Fruit fly (Drosophila melanogaster) whole organism, embryonic: ENCODE results near the gene Scox.

Experiments used
- CG10431 ChIP-seq: fragments of 200-800 bp; sonication (Bioruptor generic); optimal IDR thresholded peaks from 3 replicates; lab custom pipeline; 2018; ENCODE audit warnings: missing biosample characterization, mild to moderate bottlenecking, missing genetic modification characterization
- CG10543 ChIP-seq: fragments of 200-800 bp; sonication (Bioruptor generic); optimal IDR thresholded peaks from 3 replicates; lab custom pipeline; 2017; ENCODE audit warnings: missing biosample characterization, mild to moderate bottlenecking, missing genetic modification characterization, moderate library complexity
- CG12744 ChIP-seq: fragments of 200-800 bp; sonication (Bioruptor generic); optimal IDR thresholded peaks from 2 replicates; lab custom pipeline; 2016; ENCODE audit warnings: missing biosample characterization, missing genetic modification characterization
- CG12769 ChIP-seq: fragments of 200-800 bp; sonication (Bioruptor generic); optimal IDR thresholded peaks from 2 replicates; lab custom pipeline; 2019; ENCODE audit warnings: missing biosample characterization, mild to moderate bottlenecking, missing genetic modification characterization, moderate library complexity
- CG13123 ChIP-seq: fragments of 200-800 bp; sonication (Bioruptor generic); optimal IDR thresholded peaks from 2 replicates; lab custom pipeline; 2016; ENCODE audit warnings: missing biosample characterization, missing genetic modification characterization
- CG13296 ChIP-seq: fragments of 200-800 bp; sonication (Bioruptor generic); optimal IDR thresholded peaks from 3 replicates; lab custom pipeline; 2018; ENCODE audit warnings: missing biosample characterization, mild to moderate bottlenecking, missing genetic modification characterization
- CG13424 ChIP-seq: fragments of 200-800 bp; sonication (Bioruptor generic); optimal IDR thresholded peaks from 2 replicates; lab custom pipeline; 2019; ENCODE audit warnings: missing biosample characterization, mild to moderate bottlenecking, missing genetic modification characterization, moderate library complexity
- CG13894 ChIP-seq: fragments of 200-800 bp; sonication (Bioruptor generic); optimal IDR thresholded peaks from 3 replicates; lab custom pipeline; 2018; ENCODE audit warnings: missing biosample characterization, mild to moderate bottlenecking, missing genetic modification characterization, moderate library complexity
- CG15011 ChIP-seq: fragments of 200-800 bp; sonication (Bioruptor generic); optimal IDR thresholded peaks from 3 replicates; lab custom pipeline; 2018; ENCODE audit warnings: missing biosample characterization, mild to moderate bottlenecking, missing genetic modification characterization
- CG1529 ChIP-seq: fragments of 200-800 bp; sonication (Bioruptor generic); optimal IDR thresholded peaks from 3 replicates; lab custom pipeline; 2018; ENCODE audit warnings: missing biosample characterization, missing genetic modification characterization
- CG15479 ChIP-seq: fragments of 200-800 bp; sonication (Bioruptor generic); optimal IDR thresholded peaks from 3 replicates; lab custom pipeline; 2019; ENCODE audit warnings: missing biosample characterization, mild to moderate bottlenecking, missing genetic modification characterization, moderate library complexity
- CG1603 ChIP-seq: fragments of 200-800 bp; sonication (Bioruptor generic); optimal IDR thresholded peaks from 2 replicates; lab custom pipeline; 2019; ENCODE audit warnings: missing biosample characterization, mild to moderate bottlenecking, missing genetic modification characterization, moderate library complexity
- CG17359 ChIP-seq: fragments of 200-800 bp; sonication (Bioruptor generic); optimal IDR thresholded peaks from 3 replicates; lab custom pipeline; 2018; ENCODE audit warnings: missing biosample characterization, mild to moderate bottlenecking, missing genetic modification characterization, moderate library complexity
- CG17568 ChIP-seq: fragments of 200-800 bp; sonication (Bioruptor generic); optimal IDR thresholded peaks from 2 replicates; lab custom pipeline; 2018; ENCODE audit warnings: missing biosample characterization, mild to moderate bottlenecking, missing genetic modification characterization, moderate library complexity
- CG17802 ChIP-seq: fragments of 200-800 bp; sonication (Bioruptor generic); optimal IDR thresholded peaks from 2 replicates; lab custom pipeline; 2018; ENCODE audit warnings: missing biosample characterization, mild to moderate bottlenecking, missing genetic modification characterization, moderate library complexity
- CG2116 ChIP-seq: fragments of 200-800 bp; sonication (Bioruptor generic); optimal IDR thresholded peaks from 3 replicates; lab custom pipeline; 2018; ENCODE audit warnings: missing biosample characterization, mild to moderate bottlenecking, missing genetic modification characterization
- CG2129 ChIP-seq: fragments of 200-800 bp; sonication (Bioruptor generic); IDR thresholded peaks from 2 replicates; pipeline ENCODE4 v1.3.6; 2022; ENCODE audit warnings: missing biosample characterization, missing genetic modification characterization; ENCODE audit not compliant: partially characterized antibody
- CG30431 ChIP-seq: fragments of 200-800 bp; sonication (Bioruptor generic); optimal IDR thresholded peaks from 2 replicates; lab custom pipeline; 2017; ENCODE audit warnings: missing biosample characterization, missing genetic modification characterization
- CG31365 ChIP-seq: fragments of 200-800 bp; sonication (Bioruptor generic); optimal IDR thresholded peaks from 2 replicates; lab custom pipeline; 2018; ENCODE audit warnings: missing biosample characterization, mild to moderate bottlenecking, missing genetic modification characterization
- CG31388 ChIP-seq: fragments of 200-800 bp; sonication (Bioruptor generic); optimal IDR thresholded peaks from 2 replicates; lab custom pipeline; 2016; ENCODE audit warnings: missing biosample characterization, missing genetic modification characterization
- CG34376 ChIP-seq: fragments of 200-800 bp; sonication (Bioruptor generic); optimal IDR thresholded peaks from 2 replicates; lab custom pipeline; 2018; ENCODE audit warnings: missing biosample characterization, mild to moderate bottlenecking, missing genetic modification characterization
- CG9609 ChIP-seq: fragments of 200-800 bp; sonication (Bioruptor generic); optimal IDR thresholded peaks from 3 replicates; lab custom pipeline; 2016; ENCODE audit warnings: missing biosample characterization, missing genetic modification characterization
- Chrac-16 ChIP-seq: fragments of 200-800 bp; sonication (Bioruptor generic); optimal IDR thresholded peaks from 3 replicates; lab custom pipeline; 2016; ENCODE audit warnings: missing biosample characterization, missing genetic modification characterization
- D19B ChIP-seq: fragments of 200-800 bp; sonication (Bioruptor generic); optimal IDR thresholded peaks from 2 replicates; lab custom pipeline; 2017; ENCODE audit warnings: missing biosample characterization, mild to moderate bottlenecking, missing genetic modification characterization
- Deaf1 ChIP-seq: fragments of 200-800 bp; optimal IDR thresholded peaks from 3 replicates; lab custom pipeline; 2019; ENCODE audit warnings: missing biosample characterization, mild to moderate bottlenecking, missing genetic modification characterization, moderate library complexity
- HLHmδ ChIP-seq: fragments of 200-800 bp; sonication (Bioruptor generic); optimal IDR thresholded peaks from 2 replicates; lab custom pipeline; 2018; ENCODE audit warnings: missing biosample characterization, mild to moderate bottlenecking, missing genetic modification characterization, moderate library complexity
- Hr51 ChIP-seq, 2 experiments: fragments of 200-800 bp; sonication (Bioruptor generic); optimal IDR thresholded peaks; 2 replicates in 1 of 2; 3 replicates in 1 of 2; lab custom pipeline; 2016 to 2018; ENCODE audit warnings: missing biosample characterization in 2 of 2, missing genetic modification characterization in 2 of 2, mild to moderate bottlenecking in 1 of 2, moderate library complexity in 1 of 2
- Hr78 ChIP-seq, 2 experiments: fragments of 200-800 bp in 1 of 2; fragments of >200 bp in 1 of 2; sonication (Bioruptor generic) in 1 of 2; optimal IDR thresholded peaks; 2 replicates each; lab custom pipeline; 2017 to 2019; ENCODE audit warnings: missing biosample characterization in 2 of 2, missing genetic modification characterization in 2 of 2, mild to moderate bottlenecking in 1 of 2, moderate library complexity in 1 of 2
- Med ChIP-seq: fragments of 200-800 bp; sonication (Bioruptor generic); peaks from one replicate; lab custom pipeline; 2016; ENCODE audit warnings: missing biosample characterization, missing genetic modification characterization, mild to moderate bottlenecking, inconsistent platforms, moderate library complexity
- Myb ChIP-seq: fragments of 200-800 bp; sonication (Bioruptor generic); optimal IDR thresholded peaks from 2 replicates; lab custom pipeline; 2016; ENCODE audit warnings: missing biosample characterization, missing genetic modification characterization
- PHDP ChIP-seq: fragments of 200-800 bp; sonication (Bioruptor generic); optimal IDR thresholded peaks from 3 replicates; lab custom pipeline; 2018; ENCODE audit warnings: missing biosample characterization, mild to moderate bottlenecking, missing genetic modification characterization, moderate library complexity
- Pdp1 ChIP-seq, 2 experiments: fragments of 200-800 bp; sonication (Bioruptor generic); optimal IDR thresholded peaks; 3 replicates each; lab custom pipeline; 2016; ENCODE audit warnings: missing biosample characterization in 2 of 2, missing genetic modification characterization in 2 of 2, mild to moderate bottlenecking in 1 of 2, moderate library complexity in 1 of 2
- Ravus ChIP-seq: fragments of 200-800 bp; sonication (Bioruptor generic); IDR thresholded peaks from 2 replicates; pipeline ENCODE4 v1.3.6; 2022; ENCODE audit warnings: missing biosample characterization, missing genetic modification characterization
- Scr ChIP-seq: fragments of 200-800 bp; sonication (Bioruptor generic); IDR thresholded peaks from 2 replicates; pipeline ENCODE4 v1.3.6; 2022; ENCODE audit warnings: missing biosample characterization, missing genetic modification characterization; ENCODE audit not compliant: partially characterized antibody
- caup ChIP-seq: fragments of 200-800 bp; sonication (Bioruptor generic); optimal IDR thresholded peaks from 3 replicates; lab custom pipeline; 2017; ENCODE audit warnings: missing biosample characterization, mild to moderate bottlenecking, missing genetic modification characterization, moderate library complexity; ENCODE audit not compliant: severe bottlenecking
- chinmo ChIP-seq: fragments of 200-800 bp; sonication (Bioruptor generic); IDR thresholded peaks from 4 replicates; pipeline ENCODE4 v1.3.6; 2022; ENCODE audit warnings: missing biosample characterization, missing genetic modification characterization; ENCODE audit not compliant: partially characterized antibody
- esg ChIP-seq: fragments of 200-800 bp; sonication (Bioruptor generic); conservative IDR thresholded peaks from 2 replicates; pipeline ENCODE4 v1.3.6; 2022; ENCODE audit warnings: missing biosample characterization, missing genetic modification characterization
- ftz-f1 ChIP-seq: fragments of 200-800 bp; sonication (Bioruptor generic); optimal IDR thresholded peaks from 2 replicates; lab custom pipeline; 2016; ENCODE audit warnings: missing biosample characterization, missing genetic modification characterization
- gce ChIP-seq: fragments of 200-800 bp; sonication (Bioruptor generic); IDR thresholded peaks from 3 replicates; pipeline ENCODE4 v1.3.6; 2022; ENCODE audit warnings: missing biosample characterization, missing genetic modification characterization
- sd ChIP-seq: fragments of 200-800 bp; sonication (Bioruptor generic); optimal IDR thresholded peaks from 3 replicates; lab custom pipeline; 2018; ENCODE audit warnings: missing biosample characterization, mild to moderate bottlenecking, missing genetic modification characterization, moderate library complexity
- sens ChIP-seq: fragments of 200-800 bp; sonication (Bioruptor generic); peaks from one replicate; lab custom pipeline; 2016; ENCODE audit warnings: missing biosample characterization, missing genetic modification characterization
- sens-2 ChIP-seq: fragments of 200-800 bp; sonication (Bioruptor generic); IDR thresholded peaks from 2 replicates; pipeline ENCODE4 v1.3.6; 2022; ENCODE audit warnings: missing biosample characterization, missing genetic modification characterization
- tin ChIP-seq: fragments of 200-800 bp; sonication (Bioruptor generic); optimal IDR thresholded peaks from 3 replicates; lab custom pipeline; 2016; ENCODE audit warnings: missing biosample characterization, missing genetic modification characterization
- tll ChIP-seq, 2 experiments: fragments of 200-800 bp in 1 of 2; fragments of >200 bp in 1 of 2; sonication (Bioruptor generic) in 1 of 2; optimal IDR thresholded peaks; 2 replicates each; lab custom pipeline; 2017 to 2019; ENCODE audit warnings: missing biosample characterization in 2 of 2, missing genetic modification characterization in 2 of 2, mild to moderate bottlenecking in 1 of 2, moderate library complexity in 1 of 2
- vvl ChIP-seq: fragments of 200-800 bp; sonication (Bioruptor generic); IDR thresholded peaks from 2 replicates; pipeline ENCODE4 v1.3.6; 2022; ENCODE audit warnings: missing biosample characterization, missing genetic modification characterization
- wdn ChIP-seq: fragments of 200-800 bp; sonication (Bioruptor generic); IDR thresholded peaks from 2 replicates; pipeline ENCODE4 v1.3.6; 2022; ENCODE audit warnings: missing biosample characterization, missing genetic modification characterization
- zen2 ChIP-seq: fragments of 200-800 bp; sonication (Bioruptor generic); IDR thresholded peaks from 3 replicates; pipeline ENCODE4 v1.3.6; 2022; ENCODE audit warnings: missing biosample characterization, missing genetic modification characterization; ENCODE audit not compliant: partially characterized antibody

Gene Scox

DNA sequence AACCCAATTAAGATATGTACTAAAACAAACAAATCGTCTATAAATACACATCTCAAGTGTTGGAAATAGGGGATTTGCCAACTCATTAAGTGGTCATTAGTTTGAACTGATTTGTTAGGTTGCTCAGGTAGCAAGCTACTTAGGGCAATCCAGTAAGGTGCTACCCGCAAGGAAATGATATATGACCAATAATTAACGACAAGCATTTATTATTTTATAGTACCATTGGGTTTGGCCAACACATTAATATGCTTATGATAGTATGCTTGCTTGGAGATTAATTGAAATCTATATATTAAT lies 27.1 kb upstream of the Scox start (continued):
- TF ChIP-seq Myb (GFP tag; lab: Kevin White, UChicago) (no peak), gce (GFP tag; lab: Robert Waterston, UW) (no peak), Ravus (GFP tag; lab: Robert Waterston, UW) (no peak), Hr78 (GFP tag; optimal IDR thresholded peaks at IDR 0.05; lab: Kevin White, UChicago) (no peak), CG30431 (no peak), CG13894 (tag; lab: Kevin White, UChicago) (no peak), tll (GFP tag; optimal IDR thresholded peaks at IDR 0.05; lab: Kevin White, UChicago) (peak in 1 of 2 experiments; percentile 27), CG34376 (GFP tag; lab: Kevin White, UChicago) (peak; percentile 36), sd (tag; lab: Kevin White, UChicago) (peak; percentile 20), wdn (GFP tag; lab: Robert Waterston, UW) (no peak), CG31388 (GFP tag; lab: Kevin White, UChicago) (no peak), CG2116 (GFP tag; lab: Kevin White, UChicago) (no peak), CG17802 (tag; lab: Kevin White, UChicago) (no peak), tin (GFP tag; lab: Kevin White, UChicago) (no peak), PHDP (tag; lab: Kevin White, UChicago) (peak; percentile 4), CG15011 (GFP tag; lab: Kevin White, UChicago) (no peak), CG2129 (GFP tag; lab: Robert Waterston, UW) (no peak), CG31365 (tag; lab: Kevin White, UChicago) (no peak), HLHmδ (GFP tag; lab: Kevin White, UChicago) (no peak), CG10431 (GFP tag; lab: Kevin White, UChicago) (no peak), CG9609 (no peak), sens-2 (GFP tag; lab: Robert Waterston, UW) (peak; percentile 55; the same call in 1 of the 2 replicates)

DNA sequence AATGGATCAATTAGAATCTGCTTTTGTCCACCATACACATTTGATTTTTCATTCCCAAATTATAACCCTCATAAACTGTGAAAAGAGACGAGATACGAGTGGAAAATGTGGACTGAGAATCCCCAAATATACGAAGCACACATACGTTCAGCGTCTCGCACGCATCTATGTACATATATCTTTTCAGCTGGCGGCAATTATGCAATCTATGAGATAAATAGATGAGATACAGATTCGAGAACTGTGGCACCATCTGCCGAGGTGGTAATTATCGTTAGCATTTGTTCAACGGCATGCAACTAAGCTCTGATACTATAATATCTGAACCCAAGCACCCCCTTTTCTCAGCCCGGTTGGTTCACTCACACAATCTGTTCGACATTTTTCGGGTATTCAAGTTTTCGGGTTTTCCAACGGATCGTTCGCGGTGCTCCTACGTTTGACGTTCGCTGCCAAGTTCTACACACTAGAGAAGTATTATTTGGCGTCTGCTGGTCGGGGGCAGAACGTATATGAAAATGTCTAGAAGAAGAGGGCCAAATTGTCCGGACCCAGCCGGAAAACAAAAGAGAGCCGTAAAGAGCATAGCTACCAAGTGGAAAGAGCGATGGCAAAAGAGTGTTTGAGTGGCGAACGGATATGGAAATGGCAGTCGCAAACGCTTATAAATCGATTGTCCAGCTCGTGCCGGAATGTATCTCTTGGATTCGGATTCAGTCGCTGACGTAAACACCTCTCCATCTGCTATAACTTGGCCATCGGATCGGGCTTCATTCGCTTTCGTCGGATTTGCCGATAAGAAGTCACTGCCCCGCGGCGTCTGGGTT lies 26.5 kb upstream of the Scox start:
- no peak for TF ChIP-seq CG17359 (tag; lab: Kevin White, UChicago)
- TF ChIP-seq ftz-f1 (GFP tag; lab: Kevin White, UChicago) = no peak
- TF ChIP-seq Pdp1 (GFP tag; optimal IDR thresholded peaks at IDR 0.05; lab: Kevin White, UChicago) = peak in 1 of 2 experiments; percentile 95
- TF ChIP-seq CG12744 (GFP tag; lab: Kevin White, UChicago) = no peak
- peak; percentile 22; the same call in 1 of the 2 replicates for TF ChIP-seq Scr (GFP tag; lab: Robert Waterston, UW)
- TF ChIP-seq CG10543 (GFP tag; lab: Kevin White, UChicago) = peak; percentile 33
- TF ChIP-seq CG1603 = no peak
- peak; percentile 11 for TF ChIP-seq CG13296 (GFP tag; lab: Kevin White, UChicago)
- TF ChIP-seq sens = peak; percentile 50
- no peak for TF ChIP-seq CG13424
- TF ChIP-seq Chrac-16 (GFP tag; lab: Kevin White, UChicago) = no peak
- no peak for TF ChIP-seq esg (GFP tag; lab: Robert Waterston, UW)
- TF ChIP-seq CG17568 (GFP tag; lab: Kevin White, UChicago) = no peak
- no peak for TF ChIP-seq zen2 (GFP tag; lab: Robert Waterston, UW)
- TF ChIP-seq vvl = no peak
- TF ChIP-seq D19B (GFP tag; lab: Kevin White, UChicago) = no peak
- peak; percentile 71 for TF ChIP-seq Deaf1 (tag; lab: Kevin White, UChicago)
- TF ChIP-seq CG13123 (GFP tag; lab: Kevin White, UChicago) = no peak
- peak; percentile 73 for TF ChIP-seq Med (GFP tag; lab: Kevin White, UChicago)
- TF ChIP-seq CG15479 = peak; percentile 35
- no peak for TF ChIP-seq CG1529 (GFP tag; lab: Kevin White, UChicago)
- 0 out of 4 replicates have a peak, but pooled peaks have one; percentile 28 for TF ChIP-seq chinmo (GFP tag; lab: Robert Waterston, UW)
- TF ChIP-seq CG31388 (GFP tag; lab: Kevin White, UChicago) = no peak
- no peak for TF ChIP-seq Hr51 (GFP tag; optimal IDR thresholded peaks at IDR 0.05; lab: Kevin White, UChicago)
- TF ChIP-seq caup (GFP tag; lab: Kevin White, UChicago) = no peak
- TF ChIP-seq CG12769 (tag; lab: Kevin White, UChicago) = peak; percentile 66
